Fruit fly (Drosophila melanogaster): ENCODE data around the gene Capr.
A peak's percentile ranks its signal among the peaks of the same experiment; 100 is the strongest.

Gene Capr

dm6 chr3L:18665594-18665993 lies 7.5 kb downstream of the Capr start:
- TF ChIP-seq Clk (GFP tag; optimal IDR thresholded peaks at IDR 0.05) (no peak), CG33017 (tag; optimal IDR thresholded peaks at IDR 0.05) (no peak), CG12768 (GFP tag; optimal IDR thresholded peaks at IDR 0.05) (no peak), CG5204 (GFP tag; optimal IDR thresholded peaks at IDR 0.05) (no peak), kay (GFP tag; ENCODE audit: borderline replicate concordance) (no peak), toe (GFP tag; optimal IDR thresholded peaks at IDR 0.05) (no peak), pad (GFP tag; optimal IDR thresholded peaks at IDR 0.05) (no peak), bab1 (GFP tag; optimal IDR thresholded peaks at IDR 0.05) (no peak), Crg-1 (GFP tag; optimal IDR thresholded peaks at IDR 0.05) (no peak), CG1620 (GFP tag; optimal IDR thresholded peaks at IDR 0.05) (no peak), CG7101 (tag; optimal IDR thresholded peaks at IDR 0.05) (no peak), CG7045 (GFP tag; optimal IDR thresholded peaks at IDR 0.05) (no peak), cnc (optimal IDR thresholded peaks at IDR 0.05) (no peak), Mnt (GFP tag; optimal IDR thresholded peaks at IDR 0.05) (no peak), ovo (GFP tag; optimal IDR thresholded peaks at IDR 0.05) (no peak), Hr96 (GFP tag; optimal IDR thresholded peaks at IDR 0.05) (no peak), CG11617 (GFP tag; optimal IDR thresholded peaks at IDR 0.05) (no peak)

dm6 chr3L:18653737-18654136 lies 19.4 kb downstream of the Capr start:
- no peak for TF ChIP-seq Hr96 (GFP tag; optimal IDR thresholded peaks at IDR 0.05)
- peak; percentile 49 for TF ChIP-seq kay (GFP tag; ENCODE audit: borderline replicate concordance)

- TF ChIP-seq kay (GFP tag; ENCODE audit: borderline replicate concordance) (peak; percentile 76), cic (GFP tag; optimal IDR thresholded peaks at IDR 0.05) (no peak), ovo (GFP tag; optimal IDR thresholded peaks at IDR 0.05) (no peak)
Measured at dm6 chr3L:18643222-18643621, 29.9 kb downstream of the Capr start.

- TF ChIP-seq cnc (optimal IDR thresholded peaks at IDR 0.05) (no peak), Crg-1 (GFP tag; optimal IDR thresholded peaks at IDR 0.05) (peak; percentile 87), tj (GFP tag; optimal IDR thresholded peaks at IDR 0.05) (peak; percentile 69), bab1 (GFP tag; optimal IDR thresholded peaks at IDR 0.05) (peak; percentile 87), kay (GFP tag; ENCODE audit: borderline replicate concordance) (peak; percentile 98), cic (GFP tag; optimal IDR thresholded peaks at IDR 0.05) (peak; percentile 94), CG12768 (GFP tag; optimal IDR thresholded peaks at IDR 0.05) (peak; percentile 95), toe (GFP tag; optimal IDR thresholded peaks at IDR 0.05) (peak; percentile 96), Hr96 (GFP tag; optimal IDR thresholded peaks at IDR 0.05) (peak; percentile 96), CG14711 (tag; optimal IDR thresholded peaks at IDR 0.05) (peak; percentile 90), CG7045 (GFP tag; optimal IDR thresholded peaks at IDR 0.05) (peak; percentile 96), ovo (GFP tag; optimal IDR thresholded peaks at IDR 0.05) (peak; percentile 66), CG5204 (GFP tag; optimal IDR thresholded peaks at IDR 0.05) (peak; percentile 97), CG11617 (GFP tag; optimal IDR thresholded peaks at IDR 0.05) (peak; percentile 96), CG7101 (tag; optimal IDR thresholded peaks at IDR 0.05) (peak; percentile 95), CG1620 (GFP tag; optimal IDR thresholded peaks at IDR 0.05) (peak; percentile 79), Clk (GFP tag; optimal IDR thresholded peaks at IDR 0.05) (peak; percentile 96), Mnt (GFP tag; optimal IDR thresholded peaks at IDR 0.05) (peak; percentile 78), pad (GFP tag; optimal IDR thresholded peaks at IDR 0.05) (peak; percentile 83), CG33017 (tag; optimal IDR thresholded peaks at IDR 0.05) (peak; percentile 96)
Measured at dm6 chr3L:18640584-18641527, 32.3 kb downstream of the Capr start.

dm6 chr3L:18638487-18638886 lies 34.6 kb downstream of the Capr start:
- no peak for TF ChIP-seq cic (GFP tag; optimal IDR thresholded peaks at IDR 0.05)
- no peak for TF ChIP-seq CG7101 (tag; optimal IDR thresholded peaks at IDR 0.05)
- TF ChIP-seq CG33017 (tag; optimal IDR thresholded peaks at IDR 0.05): no peak
- no peak for TF ChIP-seq kay (GFP tag; ENCODE audit: borderline replicate concordance)
- TF ChIP-seq CG7045 (GFP tag; optimal IDR thresholded peaks at IDR 0.05): no peak
- no peak for TF ChIP-seq bab1 (GFP tag; optimal IDR thresholded peaks at IDR 0.05)
- no peak for TF ChIP-seq Mnt (GFP tag; optimal IDR thresholded peaks at IDR 0.05)
- TF ChIP-seq tj (GFP tag; optimal IDR thresholded peaks at IDR 0.05): no peak
- no peak for TF ChIP-seq CG11617 (GFP tag; optimal IDR thresholded peaks at IDR 0.05)
- TF ChIP-seq Clk (GFP tag; optimal IDR thresholded peaks at IDR 0.05): no peak
- TF ChIP-seq CG14711 (tag; optimal IDR thresholded peaks at IDR 0.05): no peak
- no peak for TF ChIP-seq Hr96 (GFP tag; optimal IDR thresholded peaks at IDR 0.05)
- no peak for TF ChIP-seq CG1620 (GFP tag; optimal IDR thresholded peaks at IDR 0.05)
- TF ChIP-seq toe (GFP tag; optimal IDR thresholded peaks at IDR 0.05): no peak
- no peak for TF ChIP-seq CG12768 (GFP tag; optimal IDR thresholded peaks at IDR 0.05)
- no peak for TF ChIP-seq CG5204 (GFP tag; optimal IDR thresholded peaks at IDR 0.05)
- no peak for TF ChIP-seq Crg-1 (GFP tag; optimal IDR thresholded peaks at IDR 0.05)

dm6 chr3L:18638043-18638442 lies 35.1 kb downstream of the Capr start:
- TF ChIP-seq Mnt (GFP tag; optimal IDR thresholded peaks at IDR 0.05) (peak; percentile 9), CG5204 (GFP tag; optimal IDR thresholded peaks at IDR 0.05) (no peak), CG33017 (tag; optimal IDR thresholded peaks at IDR 0.05) (peak; percentile 30), pad (GFP tag; optimal IDR thresholded peaks at IDR 0.05) (no peak)
